Worm (Caenorhabditis elegans): Measurements from ENCODE around the gene nnt-1.

- TF ChIP-seq egl-27 (tag; optimal IDR thresholded peaks at IDR 0.05) (no peak), zip-4 (GFP tag; optimal IDR thresholded peaks at IDR 0.05) (no peak), unc-62 (GFP tag; optimal IDR thresholded peaks at IDR 0.05) (no peak), unc-130 (tag; optimal IDR thresholded peaks at IDR 0.05) (peak; percentile 44), alr-1 (tag; optimal IDR thresholded peaks at IDR 0.05; ENCODE audit: borderline replicate concordance) (no peak), snpc-4 (tag; optimal IDR thresholded peaks at IDR 0.05) (no peak), nhr-28 (tag; optimal IDR thresholded peaks at IDR 0.05) (no peak), nhr-77 (tag; optimal IDR thresholded peaks at IDR 0.05) (no peak), ama-1 (optimal IDR thresholded peaks at IDR 0.05) (no peak), skn-1 (tag; optimal IDR thresholded peaks at IDR 0.05) (peak; percentile 21), ces-1 (GFP tag; optimal IDR thresholded peaks at IDR 0.05) (no peak), nhr-90 (tag; optimal IDR thresholded peaks at IDR 0.05; ENCODE audit: poor library complexity) (peak; percentile 30)
Measured at ce11 chrX:6097551-6097950, 24.6 kb upstream of the nnt-1 start, which contains the start of gene C15H9.4.
